Fruit fly (Drosophila melanogaster) whole organism, embryonic: ENCODE results near the gene CG3368.

Experiments used
- Abd-B ChIP-seq: fragments of 200-800 bp; sonication (Bioruptor generic); optimal IDR thresholded peaks from 2 replicates; lab custom pipeline; 2018; ENCODE audit warnings: missing biosample characterization, mild to moderate bottlenecking, missing genetic modification characterization, moderate library complexity
- Bdp1 ChIP-seq: fragments of 200-800 bp; sonication (Bioruptor generic); optimal IDR thresholded peaks from 3 replicates; lab custom pipeline; 2016; ENCODE audit warnings: missing biosample characterization, missing genetic modification characterization
- CG10267 ChIP-seq: fragments of 200-800 bp; sonication (Bioruptor generic); optimal IDR thresholded peaks from 2 replicates; lab custom pipeline; 2018; ENCODE audit warnings: missing biosample characterization, mild to moderate bottlenecking, missing genetic modification characterization, moderate library complexity
- CG10462 ChIP-seq: fragments of 200-800 bp; sonication (Bioruptor generic); optimal IDR thresholded peaks from 2 replicates; lab custom pipeline; 2016; ENCODE audit warnings: missing biosample characterization, missing genetic modification characterization
- CG10979 ChIP-seq: fragments of 200-800 bp; sonication (Bioruptor generic); optimal IDR thresholded peaks from 2 replicates; lab custom pipeline; 2018; ENCODE audit warnings: missing biosample characterization, mild to moderate bottlenecking, missing genetic modification characterization, moderate library complexity
- CG14710 ChIP-seq: fragments of 200-800 bp; sonication (Bioruptor generic); optimal IDR thresholded peaks from 3 replicates; lab custom pipeline; 2019; ENCODE audit warnings: missing biosample characterization, mild to moderate bottlenecking, missing genetic modification characterization, moderate library complexity
- CG14965 ChIP-seq: fragments of 200-800 bp; sonication (Bioruptor generic); optimal IDR thresholded peaks from 2 replicates; lab custom pipeline; 2016; ENCODE audit warnings: missing biosample characterization, missing genetic modification characterization, borderline replicate concordance
- CG15269 ChIP-seq: fragments of 200-800 bp; sonication (Bioruptor generic); optimal IDR thresholded peaks from 2 replicates; lab custom pipeline; 2018; ENCODE audit warnings: missing biosample characterization, mild to moderate bottlenecking, missing genetic modification characterization, moderate library complexity
- CG3065 ChIP-seq: fragments of 200-800 bp; sonication (Bioruptor generic); optimal IDR thresholded peaks from 2 replicates; lab custom pipeline; 2016; ENCODE audit warnings: missing biosample characterization, missing genetic modification characterization
- CG31388 ChIP-seq: fragments of 200-800 bp; sonication (Bioruptor generic); optimal IDR thresholded peaks from 2 replicates; lab custom pipeline; 2016; ENCODE audit warnings: missing biosample characterization, missing genetic modification characterization
- CG34376 ChIP-seq: fragments of 200-800 bp; sonication (Bioruptor generic); optimal IDR thresholded peaks from 2 replicates; lab custom pipeline; 2018; ENCODE audit warnings: missing biosample characterization, mild to moderate bottlenecking, missing genetic modification characterization
- CG6254 ChIP-seq: fragments of 200-800 bp; sonication (Bioruptor generic); optimal IDR thresholded peaks from 3 replicates; lab custom pipeline; 2017; ENCODE audit warnings: mild to moderate bottlenecking, missing biosample characterization, missing genetic modification reagents, missing genetic modification characterization
- CG6689 ChIP-seq: fragments of 200-800 bp; sonication (Bioruptor generic); IDR thresholded peaks from 2 replicates; pipeline ENCODE4 v1.3.6; 2022; ENCODE audit warnings: missing biosample characterization, missing genetic modification characterization
- CG7928 ChIP-seq: fragments of 200-800 bp; sonication (Bioruptor generic); optimal IDR thresholded peaks from 2 replicates; lab custom pipeline; 2017; ENCODE audit warnings: missing biosample characterization, mild to moderate bottlenecking, missing genetic modification characterization
- CG9817 ChIP-seq: fragments of 200-800 bp; sonication (Bioruptor generic); optimal IDR thresholded peaks from 2 replicates; lab custom pipeline; 2018; ENCODE audit warnings: missing biosample characterization, mild to moderate bottlenecking, missing genetic modification characterization, moderate library complexity
- CG9932 ChIP-seq: fragments of 200-800 bp; sonication (Bioruptor generic); IDR thresholded peaks from 2 replicates; pipeline ENCODE4 v1.3.6; 2022; ENCODE audit warnings: missing biosample characterization, missing genetic modification characterization
- D19A ChIP-seq: fragments of 200-800 bp; optimal IDR thresholded peaks from 3 replicates; lab custom pipeline; 2019; ENCODE audit warnings: missing biosample characterization, mild to moderate bottlenecking, missing genetic modification characterization, moderate library complexity
- E2f1 ChIP-seq: fragments of 200-800 bp; sonication (Bioruptor generic); IDR thresholded peaks from 2 replicates; pipeline ENCODE4 v1.3.6; 2022; ENCODE audit warnings: missing biosample characterization, missing genetic modification characterization
- HLH3B ChIP-seq: fragments of 200-800 bp; sonication (Bioruptor generic); IDR thresholded peaks from 2 replicates; pipeline ENCODE4 v1.3.6; 2022; ENCODE audit warnings: missing biosample characterization, missing genetic modification characterization
- HLHmδ ChIP-seq: fragments of 200-800 bp; sonication (Bioruptor generic); optimal IDR thresholded peaks from 2 replicates; lab custom pipeline; 2018; ENCODE audit warnings: missing biosample characterization, mild to moderate bottlenecking, missing genetic modification characterization, moderate library complexity
- Hr3 ChIP-seq: fragments of 200-800 bp; sonication (Bioruptor generic); optimal IDR thresholded peaks from 3 replicates; lab custom pipeline; 2016; ENCODE audit warnings: missing biosample characterization, missing genetic modification characterization
- Hr51 ChIP-seq, 2 experiments: fragments of 200-800 bp; sonication (Bioruptor generic); optimal IDR thresholded peaks; 2 replicates in 1 of 2; 3 replicates in 1 of 2; lab custom pipeline; 2016 to 2018; ENCODE audit warnings: missing biosample characterization in 2 of 2, missing genetic modification characterization in 2 of 2, mild to moderate bottlenecking in 1 of 2, moderate library complexity in 1 of 2
- Lhr ChIP-seq: fragments of 200-800 bp; sonication (Bioruptor generic); optimal IDR thresholded peaks from 3 replicates; lab custom pipeline; 2017; ENCODE audit warnings: mild to moderate bottlenecking, missing biosample characterization, missing genetic modification reagents, missing genetic modification characterization
- Mad ChIP-seq: fragments of 200-800 bp; sonication (Bioruptor generic); optimal IDR thresholded peaks from 2 replicates; lab custom pipeline; 2016; ENCODE audit warnings: missing biosample characterization, missing genetic modification characterization
- Mrtf ChIP-seq: fragments of 200-800 bp; sonication (Bioruptor generic); IDR thresholded peaks from 3 replicates; pipeline ENCODE4 v1.3.6; 2022; ENCODE audit warnings: missing biosample characterization, missing genetic modification characterization
- Nf-YA ChIP-seq: fragments of 200-800 bp; sonication (Bioruptor generic); IDR thresholded peaks from 2 replicates; pipeline ENCODE4 v1.3.6; 2022; ENCODE audit warnings: missing biosample characterization, missing genetic modification characterization
- Nf-YC ChIP-seq: fragments of 200-800 bp; optimal IDR thresholded peaks from 3 replicates; lab custom pipeline; 2019; ENCODE audit warnings: missing biosample characterization, mild to moderate bottlenecking, missing genetic modification characterization, moderate library complexity
- Oli ChIP-seq: fragments of 200-800 bp; sonication (Bioruptor generic); optimal IDR thresholded peaks from 2 replicates; lab custom pipeline; 2018; ENCODE audit warnings: missing biosample characterization, mild to moderate bottlenecking, missing genetic modification characterization, moderate library complexity
- Ravus ChIP-seq: fragments of 200-800 bp; sonication (Bioruptor generic); IDR thresholded peaks from 2 replicates; pipeline ENCODE4 v1.3.6; 2022; ENCODE audit warnings: missing biosample characterization, missing genetic modification characterization
- TFAM ChIP-seq: fragments of 200-800 bp; sonication (Bioruptor generic); optimal IDR thresholded peaks from 2 replicates; lab custom pipeline; 2017; ENCODE audit warnings: missing biosample characterization, missing genetic modification characterization, inconsistent platforms
- Tbp ChIP-seq: fragments of >200 bp; optimal IDR thresholded peaks from 2 replicates; lab custom pipeline; 2018; ENCODE audit warnings: missing biosample characterization, missing genetic modification characterization
- Xbp1 ChIP-seq: fragments of 200-800 bp; sonication (Bioruptor generic); optimal IDR thresholded peaks from 3 replicates; lab custom pipeline; 2016; ENCODE audit warnings: missing biosample characterization, mild to moderate bottlenecking, missing genetic modification characterization
- ab ChIP-seq: fragments of 200-800 bp; sonication (Bioruptor generic); optimal IDR thresholded peaks from 2 replicates; lab custom pipeline; 2016; ENCODE audit warnings: missing biosample characterization, missing genetic modification characterization
- az2 ChIP-seq: fragments of 200-800 bp; sonication (Bioruptor generic); optimal IDR thresholded peaks from 3 replicates; lab custom pipeline; 2016; ENCODE audit warnings: missing biosample characterization, missing genetic modification characterization
- bigmax ChIP-seq: fragments of 200-800 bp; sonication (Bioruptor generic); optimal IDR thresholded peaks from 2 replicates; lab custom pipeline; 2018; ENCODE audit warnings: missing biosample characterization, mild to moderate bottlenecking, missing genetic modification characterization
- crp ChIP-seq, 2 experiments: fragments of 200-800 bp; sonication (Bioruptor generic); optimal IDR thresholded peaks; 2 replicates in 1 of 2; 3 replicates in 1 of 2; lab custom pipeline; 2017; ENCODE audit warnings: missing biosample characterization in 2 of 2, missing genetic modification characterization in 2 of 2, mild to moderate bottlenecking in 1 of 2, moderate library complexity in 1 of 2
- disco-r ChIP-seq: fragments of 200-800 bp; sonication (Bioruptor generic); optimal IDR thresholded peaks from 2 replicates; lab custom pipeline; 2016; ENCODE audit warnings: missing biosample characterization, missing genetic modification characterization
- grau ChIP-seq: fragments of 200-800 bp; optimal IDR thresholded peaks from 3 replicates; lab custom pipeline; 2019; ENCODE audit warnings: missing biosample characterization, mild to moderate bottlenecking, missing genetic modification characterization, moderate library complexity
- h ChIP-seq: fragments of >200 bp; optimal IDR thresholded peaks from 2 replicates; lab custom pipeline; 2017
- hb ChIP-seq: fragments of 200-800 bp; sonication (Bioruptor generic); IDR thresholded peaks from 3 replicates; pipeline ENCODE4 v1.3.6; 2022; ENCODE audit warnings: missing biosample characterization, missing genetic modification characterization; ENCODE audit not compliant: partially characterized antibody
- hth ChIP-seq: fragments of >200 bp; optimal IDR thresholded peaks from 2 replicates; lab custom pipeline; 2017; ENCODE audit warnings: inconsistent platforms
- kni ChIP-seq: fragments of 200-800 bp; sonication (Bioruptor generic); optimal IDR thresholded peaks from 3 replicates; lab custom pipeline; 2017; ENCODE audit warnings: mild to moderate bottlenecking, missing biosample characterization, missing genetic modification reagents, missing genetic modification characterization
- luna ChIP-seq: fragments of 200-800 bp; sonication (Bioruptor generic); optimal IDR thresholded peaks from 2 replicates; lab custom pipeline; 2016; ENCODE audit warnings: missing biosample characterization, missing genetic modification characterization
- pb ChIP-seq: fragments of 200-800 bp; sonication (Bioruptor generic); optimal IDR thresholded peaks from 3 replicates; lab custom pipeline; 2016; ENCODE audit warnings: missing biosample characterization, missing genetic modification characterization
- peb ChIP-seq: fragments of 200-800 bp; sonication (Bioruptor generic); IDR thresholded peaks from 2 replicates; pipeline ENCODE4 v1.3.6; 2022; ENCODE audit warnings: missing biosample characterization, missing genetic modification characterization
- pnt ChIP-seq: fragments of 200-800 bp; sonication (Bioruptor generic); optimal IDR thresholded peaks from 3 replicates; lab custom pipeline; 2016; ENCODE audit warnings: missing biosample characterization, missing genetic modification characterization
- zf30C ChIP-seq: fragments of 200-800 bp; sonication (Bioruptor generic); optimal IDR thresholded peaks from 3 replicates; lab custom pipeline; 2018; ENCODE audit warnings: missing biosample characterization, mild to moderate bottlenecking, missing genetic modification characterization
- zfh1 ChIP-seq: fragments of 200-800 bp; sonication (Bioruptor generic); IDR thresholded peaks from 3 replicates; pipeline ENCODE4 v1.3.6; 2022; ENCODE audit warnings: missing biosample characterization, missing genetic modification characterization

Gene CG3368

DNA sequence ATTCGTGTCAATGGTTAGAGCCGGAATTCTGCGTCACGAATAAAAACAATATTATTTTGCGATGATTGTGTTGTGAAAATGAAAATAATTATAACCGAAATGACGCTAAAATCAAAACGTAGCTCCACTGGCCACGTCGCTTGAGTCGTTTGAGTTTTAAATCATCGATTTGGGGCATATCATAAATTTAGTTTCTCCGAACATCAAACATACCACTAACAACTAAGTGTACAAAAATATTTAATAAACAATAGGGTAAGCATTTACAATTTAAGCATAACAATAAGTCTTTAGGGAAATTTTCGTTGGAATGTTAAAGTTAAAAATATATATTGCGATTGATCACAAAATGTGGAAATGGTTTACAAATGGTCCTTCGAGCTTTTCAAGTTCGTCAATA, 32.7 kb upstream of the CG3368 start, which contains the start of the genes TTLL6B and TfIIA-L (continued):
- no peak for TF ChIP-seq Nf-YA (GFP tag; lab: Robert Waterston, UW)
- TF ChIP-seq ab (GFP tag; lab: Kevin White, UChicago), result no peak

- no peak for TF ChIP-seq h (lab: Kevin White, UChicago)
- TF ChIP-seq CG10267, result peak; percentile 80
- peak in 1 of 2 experiments; percentile 36 for TF ChIP-seq crp (GFP tag; optimal IDR thresholded peaks at IDR 0.05; lab: Kevin White, UChicago)
- peak; percentile 71 for TF ChIP-seq Nf-YC
- TF ChIP-seq Tbp (GFP tag; lab: Kevin White, UChicago), result peak; percentile 69
- TF ChIP-seq zfh1, result peak; percentile 91
- TF ChIP-seq CG9932 (GFP tag; lab: Robert Waterston, UW), result peak; percentile 93
- peak; percentile 35 for TF ChIP-seq CG7928 (GFP tag; lab: Kevin White, UChicago)
- TF ChIP-seq disco-r, result no peak
- peak; percentile 87 for TF ChIP-seq Xbp1
- TF ChIP-seq peb (GFP tag; lab: Robert Waterston, UW), result peak; percentile 83
- no peak for TF ChIP-seq D19A (tag; lab: Kevin White, UChicago)
- peak; percentile 48 for TF ChIP-seq CG3065 (GFP tag; lab: Kevin White, UChicago)
- peak; percentile 70 to 77 for TF ChIP-seq Hr51 (GFP tag; optimal IDR thresholded peaks at IDR 0.05; lab: Kevin White, UChicago)
- TF ChIP-seq az2 (GFP tag; lab: Kevin White, UChicago), result peak; percentile 85
- peak; percentile 88 for TF ChIP-seq Lhr
- peak; percentile 68 for TF ChIP-seq Mad (GFP tag; lab: Kevin White, UChicago)
- TF ChIP-seq bigmax (GFP tag; lab: Kevin White, UChicago), result no peak
- no peak for TF ChIP-seq HLHmδ (GFP tag; lab: Kevin White, UChicago)
- no peak for TF ChIP-seq pb (GFP tag; lab: Kevin White, UChicago)
- peak; percentile 86 for TF ChIP-seq CG14710 (tag; lab: Kevin White, UChicago)
- TF ChIP-seq luna (GFP tag; lab: Kevin White, UChicago), result peak; percentile 65
- TF ChIP-seq CG10979 (tag; lab: Kevin White, UChicago), result peak; percentile 71
- TF ChIP-seq CG9817, result peak; percentile 81
- TF ChIP-seq grau (tag; lab: Kevin White, UChicago), result peak; percentile 80
- TF ChIP-seq Oli (tag; lab: Kevin White, UChicago), result peak; percentile 62
- TF ChIP-seq zf30C (GFP tag; lab: Kevin White, UChicago), result peak; percentile 90
- peak; percentile 35 for TF ChIP-seq CG34376
- peak; percentile 41 for TF ChIP-seq CG10462 (GFP tag; lab: Kevin White, UChicago)
- TF ChIP-seq Ravus (GFP tag; lab: Robert Waterston, UW), result peak; percentile 46; the same call in 1 of the 2 replicates
- TF ChIP-seq CG14965, result no peak
- TF ChIP-seq pnt (GFP tag; lab: Kevin White, UChicago), result peak; percentile 36
- peak; percentile 88 for TF ChIP-seq CG6689 (GFP tag; lab: Robert Waterston, UW)
- TF ChIP-seq CG6254 (GFP tag; lab: Kevin White, UChicago), result peak; percentile 51
- no peak for TF ChIP-seq hb (GFP tag; lab: Robert Waterston, UW)
- peak; percentile 25 for TF ChIP-seq Bdp1 (GFP tag; lab: Kevin White, UChicago)
- peak; percentile 86 for TF ChIP-seq Hr3 (GFP tag; lab: Kevin White, UChicago)
- peak; percentile 90 for TF ChIP-seq E2f1 (GFP tag; lab: Robert Waterston, UW)
- TF ChIP-seq CG31388, result peak; percentile 44
- TF ChIP-seq TFAM, result no peak
- TF ChIP-seq CG15269 (tag; lab: Kevin White, UChicago), result peak; percentile 87
- peak; percentile 83 for TF ChIP-seq Abd-B (GFP tag; lab: Kevin White, UChicago)
- TF ChIP-seq Mrtf (GFP tag; lab: Robert Waterston, UW), result peak; percentile 85
- TF ChIP-seq HLH3B, result peak; percentile 89
- TF ChIP-seq hth (lab: Kevin White, UChicago), result no peak
- no peak for TF ChIP-seq kni (GFP tag; lab: Kevin White, UChicago)
Measured at dm6 chr3R:27253136-27253920, 30.3 kb upstream of the CG3368 start, which contains the start of gene pll. Gene pll (minus strand): TSS chr3R:27253182.
